Worm (Caenorhabditis elegans) whole organism, L2 larva: ENCODE measurements around the gene cbp-2.

Experiments used
- C34F6.9 ChIP-seq: fragments of 150-350 bp; optimal IDR thresholded peaks from 2 replicates; lab custom pipeline; 2014; ENCODE audit warnings: missing biosample characterization, missing genetic modification characterization
- F13H6.1 ChIP-seq: sonication (generic microtip); optimal IDR thresholded peaks from 2 replicates; lab custom pipeline; 2016; ENCODE audit warnings: missing genetic modification characterization, missing compliant biosample characterization
- R02D3.7 ChIP-seq: fragments of 150-350 bp; optimal IDR thresholded peaks from 2 replicates; lab custom pipeline; 2014; ENCODE audit warnings: missing biosample characterization, missing genetic modification characterization
- Y55F3AM.14 ChIP-seq: fragments of 200-800 bp; sonication (Bioruptor generic); optimal IDR thresholded peaks from 2 replicates; lab custom pipeline; 2018; ENCODE audit warnings: mild to moderate bottlenecking, missing genetic modification characterization, missing compliant biosample characterization
- ZK546.5 ChIP-seq: sonication (generic microtip); optimal IDR thresholded peaks from 2 replicates; lab custom pipeline; 2017; ENCODE audit warnings: missing biosample characterization, missing genetic modification characterization
- aly-2 ChIP-seq: fragments of 150-350 bp; optimal IDR thresholded peaks from 2 replicates; lab custom pipeline; 2014; ENCODE audit warnings: missing biosample characterization, missing genetic modification characterization
- ama-1 ChIP-seq: fragments of 150-350 bp; optimal IDR thresholded peaks from 2 replicates; lab custom pipeline; 2018; ENCODE audit warnings: inconsistent platforms
- blmp-1 ChIP-seq: sonication (generic microtip); optimal IDR thresholded peaks from 2 replicates; lab custom pipeline; 2017; ENCODE audit warnings: missing genetic modification characterization, mild to moderate bottlenecking, missing compliant biosample characterization, antibody characterized with exemption, moderate library complexity; ENCODE audit not compliant: insufficient read depth
- ceh-16 ChIP-seq: fragments of 150-350 bp; optimal IDR thresholded peaks from 2 replicates; lab custom pipeline; 2014; ENCODE audit warnings: missing biosample characterization, missing genetic modification characterization
- ceh-82 ChIP-seq: fragments of 150-350 bp; optimal IDR thresholded peaks from 2 replicates; lab custom pipeline; 2014; ENCODE audit warnings: missing biosample characterization, missing genetic modification characterization
- dmd-4 ChIP-seq: sonication (generic microtip); optimal IDR thresholded peaks from 2 replicates; lab custom pipeline; 2017; ENCODE audit warnings: missing biosample characterization, missing genetic modification characterization
- egl-27 ChIP-seq: sonication (generic microtip); optimal IDR thresholded peaks from 3 replicates; lab custom pipeline; 2017; ENCODE audit warnings: missing biosample characterization, missing genetic modification reagents, missing genetic modification characterization
- elt-1 ChIP-seq: fragments of 150-350 bp; optimal IDR thresholded peaks from 2 replicates; lab custom pipeline; 2014; ENCODE audit warnings: missing biosample characterization, missing genetic modification characterization
- fos-1 ChIP-seq: fragments of 150-350 bp; optimal IDR thresholded peaks from 2 replicates; lab custom pipeline; 2014; ENCODE audit warnings: missing biosample characterization, missing genetic modification characterization
- gmeb-1 ChIP-seq: fragments of 150-350 bp; optimal IDR thresholded peaks from 2 replicates; lab custom pipeline; 2014; ENCODE audit warnings: missing biosample characterization, missing genetic modification characterization
- lin-11 ChIP-seq: fragments of 150-350 bp; sonication (generic microtip); optimal IDR thresholded peaks from 2 replicates; lab custom pipeline; 2014; ENCODE audit warnings: missing biosample characterization, missing genetic modification characterization, inconsistent platforms, mixed read lengths
- lin-39 ChIP-seq: fragments of 150-350 bp; optimal IDR thresholded peaks from 2 replicates; lab custom pipeline; 2014; ENCODE audit warnings: missing biosample characterization, missing genetic modification reagents, missing genetic modification characterization
- lsy-2 ChIP-seq, 2 experiments: fragments of 150-350 bp in 1 of 2; sonication (generic microtip) in 1 of 2; optimal IDR thresholded peaks; 2 replicates each; lab custom pipeline; 2014 to 2017; ENCODE audit warnings: missing biosample characterization in 2 of 2, missing genetic modification characterization in 2 of 2
- mab-5 ChIP-seq: fragments of 150-350 bp; optimal IDR thresholded peaks from 2 replicates; lab custom pipeline; 2014; ENCODE audit warnings: missing biosample characterization, missing genetic modification characterization
- mbf-1 ChIP-seq: sonication (generic microtip); optimal IDR thresholded peaks from 2 replicates; lab custom pipeline; 2017; ENCODE audit warnings: missing biosample characterization, missing genetic modification characterization
- mdl-1 ChIP-seq, 2 experiments: fragments of 150-350 bp in 1 of 2; sonication (generic microtip) in 1 of 2; optimal IDR thresholded peaks; 2 replicates each; lab custom pipeline; 2017; ENCODE audit warnings: missing biosample characterization in 2 of 2, missing genetic modification characterization in 2 of 2
- nhr-10 ChIP-seq: sonication (generic microtip); optimal IDR thresholded peaks from 2 replicates; lab custom pipeline; 2017; ENCODE audit warnings: missing biosample characterization, missing genetic modification characterization
- nhr-12 ChIP-seq: fragments of 150-350 bp; optimal IDR thresholded peaks from 2 replicates; lab custom pipeline; 2014; ENCODE audit warnings: missing biosample characterization, missing genetic modification characterization
- nhr-129 ChIP-seq: fragments of 150-350 bp; optimal IDR thresholded peaks from 2 replicates; lab custom pipeline; 2014; ENCODE audit warnings: missing biosample characterization, missing genetic modification characterization
- nhr-21 ChIP-seq: fragments of 150-350 bp; optimal IDR thresholded peaks from 2 replicates; lab custom pipeline; 2014; ENCODE audit warnings: missing biosample characterization, missing genetic modification characterization
- nhr-23 ChIP-seq: fragments of 150-350 bp; optimal IDR thresholded peaks from 2 replicates; lab custom pipeline; 2014; ENCODE audit warnings: missing biosample characterization, missing genetic modification reagents, missing genetic modification characterization
- nhr-25 ChIP-seq: fragments of 150-350 bp; sonication (generic microtip); optimal IDR thresholded peaks from 3 replicates; lab custom pipeline; 2014; ENCODE audit warnings: missing biosample characterization, missing genetic modification characterization
- nhr-6 ChIP-seq: fragments of 150-350 bp; optimal IDR thresholded peaks from 2 replicates; lab custom pipeline; 2014; ENCODE audit warnings: missing biosample characterization, missing genetic modification characterization
- nhr-77 ChIP-seq: fragments of 150-350 bp; optimal IDR thresholded peaks from 2 replicates; lab custom pipeline; 2014; ENCODE audit warnings: missing biosample characterization, missing genetic modification characterization
- peb-1 ChIP-seq: fragments of 150-350 bp; optimal IDR thresholded peaks from 2 replicates; lab custom pipeline; 2014; ENCODE audit warnings: missing biosample characterization, missing genetic modification characterization
- sem-4 ChIP-seq: fragments of 150-350 bp; optimal IDR thresholded peaks from 2 replicates; lab custom pipeline; 2014; ENCODE audit warnings: missing biosample characterization, missing genetic modification reagents, missing genetic modification characterization
- skn-1 ChIP-seq: sonication (generic microtip); optimal IDR thresholded peaks from 2 replicates; lab custom pipeline; 2017; ENCODE audit warnings: missing biosample characterization, missing genetic modification characterization
- sma-9 ChIP-seq, 2 experiments: fragments of 150-350 bp in 1 of 2; sonication (generic microtip) in 1 of 2; optimal IDR thresholded peaks; 2 replicates each; lab custom pipeline; 2014 to 2016; ENCODE audit warnings: missing genetic modification characterization in 2 of 2, mild to moderate bottlenecking in 1 of 2, missing biosample characterization in 1 of 2, missing compliant biosample characterization in 1 of 2, missing genetic modification reagents in 1 of 2, moderate library complexity in 1 of 2
- unc-39 ChIP-seq: fragments of 150-350 bp; optimal IDR thresholded peaks from 2 replicates; lab custom pipeline; 2014; ENCODE audit warnings: missing biosample characterization, missing genetic modification characterization
- unc-55 ChIP-seq: fragments of 150-350 bp; sonication (generic microtip); optimal IDR thresholded peaks from 3 replicates; lab custom pipeline; 2014; ENCODE audit warnings: missing biosample characterization, missing genetic modification reagents, missing genetic modification characterization
- unc-62 ChIP-seq: fragments of 150-350 bp; optimal IDR thresholded peaks from 2 replicates; lab custom pipeline; 2014; ENCODE audit warnings: missing biosample characterization, missing genetic modification reagents, missing genetic modification characterization
- zag-1 ChIP-seq: fragments of 150-350 bp; optimal IDR thresholded peaks from 2 replicates; lab custom pipeline; 2014; ENCODE audit warnings: missing biosample characterization, missing genetic modification characterization
- ztf-1 ChIP-seq: fragments of 200-800 bp; sonication (Bioruptor generic); conservative IDR thresholded peaks from 2 replicates; pipeline ENCODE4 v1.3.6; 2022; ENCODE audit warnings: missing genetic modification characterization, missing compliant biosample characterization
- ztf-11 ChIP-seq: sonication (generic microtip); optimal IDR thresholded peaks from 2 replicates; lab custom pipeline; 2017; ENCODE audit warnings: missing biosample characterization, missing genetic modification characterization

Gene cbp-2

DNA sequence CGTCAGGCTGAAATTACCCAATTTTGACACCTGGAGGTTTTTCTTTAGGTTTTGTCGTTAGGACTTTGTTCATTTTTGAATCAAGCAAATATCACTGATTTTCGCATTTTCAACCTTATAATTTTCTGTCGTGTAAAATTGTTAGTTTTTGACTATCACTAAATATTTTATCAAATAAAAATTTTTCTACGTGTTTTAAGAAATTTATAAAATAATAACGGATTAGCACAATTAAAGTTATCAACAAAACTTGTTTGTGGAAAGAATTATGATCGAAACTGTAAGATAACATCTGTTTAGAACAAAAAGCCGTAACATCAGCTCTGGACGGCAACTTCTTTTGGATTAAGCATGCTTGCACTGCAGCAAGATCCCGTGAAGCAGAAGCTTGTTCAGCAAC is at the start of gene cbp-2:
Gene cbp-2, plus strand, starts transcription at position 301 of the 400 bp plus-strand sequence.
- TF ChIP-seq nhr-21 (tag; lab: Kevin White, UChicago) (no peak), skn-1 (tag; lab: Kevin White, UChicago) (no peak), elt-1 (tag; lab: Kevin White, UChicago) (no peak), ztf-1 (GFP tag; lab: Robert Waterston, UW) (no peak), nhr-12 (tag; lab: Kevin White, UChicago) (no peak), unc-39 (tag; lab: Kevin White, UChicago) (no peak), ztf-11 (no peak), nhr-6 (tag; lab: Kevin White, UChicago) (no peak), sem-4 (tag; lab: Kevin White, UChicago) (no peak), dmd-4 (tag; lab: Kevin White, UChicago) (no peak), gmeb-1 (tag; lab: Kevin White, UChicago) (no peak), Y55F3AM.14 (GFP tag; lab: Kevin White, UChicago) (no peak), ceh-82 (no peak), aly-2 (tag; lab: Kevin White, UChicago) (no peak), lsy-2 (tag; optimal IDR thresholded peaks at IDR 0.05; lab: Kevin White, UChicago) (no peak), blmp-1 (tag; lab: Kevin White, UChicago) (no peak), ceh-16 (no peak), mbf-1 (tag; lab: Kevin White, UChicago) (no peak), fos-1 (tag; lab: Kevin White, UChicago) (no peak), zag-1 (tag; lab: Kevin White, UChicago) (no peak)

DNA sequence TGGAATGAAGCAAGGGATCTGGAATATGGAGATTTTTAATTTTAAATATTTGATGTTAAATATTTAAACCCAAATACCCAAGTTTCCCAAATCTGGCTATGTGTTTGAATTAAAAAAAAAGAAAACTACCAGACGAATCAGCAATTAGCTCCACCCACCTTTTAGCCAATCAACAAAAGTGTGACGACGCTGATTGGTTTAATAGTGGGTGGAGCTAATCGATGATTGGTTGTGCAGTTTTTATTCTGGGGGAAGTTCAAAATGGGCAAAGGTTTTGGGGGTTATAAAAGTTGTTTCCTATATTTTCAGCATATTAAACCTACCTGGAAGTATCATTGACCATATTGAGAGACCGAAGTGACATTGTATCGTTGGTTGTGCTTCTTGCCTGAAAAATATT is 48.5 kb upstream of the cbp-2 start:
- TF ChIP-seq nhr-12 (tag; lab: Kevin White, UChicago) = no peak
- no peak for TF ChIP-seq unc-62 (GFP tag; lab: Kevin White, UChicago)
- no peak for TF ChIP-seq unc-55
- TF ChIP-seq aly-2 (tag; lab: Kevin White, UChicago) = no peak
- no peak for TF ChIP-seq nhr-21 (tag; lab: Kevin White, UChicago)
- TF ChIP-seq ztf-1 (GFP tag; lab: Robert Waterston, UW) = no peak
- no peak for TF ChIP-seq lin-11 (tag; lab: Kevin White, UChicago)
- no peak for TF ChIP-seq C34F6.9 (tag; lab: Kevin White, UChicago)
- TF ChIP-seq mab-5 (tag; lab: Kevin White, UChicago) = no peak
- no peak for TF ChIP-seq nhr-23 (tag; lab: Kevin White, UChicago)

DNA sequence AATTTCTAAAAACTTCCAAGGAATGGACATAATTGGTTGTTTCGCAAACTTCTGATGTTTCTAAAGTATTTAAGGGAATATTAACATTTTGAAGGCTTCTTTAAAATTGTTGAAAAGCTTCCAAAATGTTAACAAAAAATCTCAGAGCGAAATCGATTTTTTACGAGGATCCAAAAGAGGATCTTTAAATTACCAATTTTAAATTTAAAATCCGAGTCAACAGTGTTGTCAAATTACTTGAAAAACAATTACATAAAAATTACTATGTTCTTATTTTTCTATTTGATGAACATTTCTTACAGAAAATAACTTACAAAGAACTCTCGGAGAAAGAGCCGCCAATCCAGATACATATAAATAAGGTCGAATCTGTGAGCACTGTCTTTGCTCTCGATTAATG is 46.0 kb upstream of the cbp-2 start, which contains the start of gene ZK757.10:
Gene ZK757.10, plus strand, starts transcription at position 301 of the 400 bp plus-strand sequence.
- TF ChIP-seq blmp-1 (tag; lab: Kevin White, UChicago) = no peak
- TF ChIP-seq ceh-82 = no peak
- no peak for TF ChIP-seq mdl-1 (tag; optimal IDR thresholded peaks at IDR 0.05; lab: Kevin White, UChicago)
- no peak for TF ChIP-seq peb-1 (tag; lab: Kevin White, UChicago)
- no peak for TF ChIP-seq ztf-1 (GFP tag; lab: Robert Waterston, UW)
- no peak for TF ChIP-seq nhr-10 (tag; lab: Kevin White, UChicago)
- no peak for TF ChIP-seq ZK546.5 (tag; lab: Kevin White, UChicago)
- TF ChIP-seq egl-27 (tag; lab: Kevin White, UChicago) = no peak
- no peak for TF ChIP-seq elt-1 (tag; lab: Kevin White, UChicago)
- no peak for TF ChIP-seq skn-1 (tag; lab: Kevin White, UChicago)
- TF ChIP-seq lin-11 (tag; lab: Kevin White, UChicago) = no peak
- TF ChIP-seq F13H6.1 = no peak
- TF ChIP-seq nhr-25 = no peak
- no peak for TF ChIP-seq nhr-12 (tag; lab: Kevin White, UChicago)
- TF ChIP-seq lin-39 (tag; lab: Kevin White, UChicago) = no peak
- no peak for TF ChIP-seq R02D3.7 (tag; lab: Kevin White, UChicago)
- no peak for TF ChIP-seq zag-1 (tag; lab: Kevin White, UChicago)

DNA sequence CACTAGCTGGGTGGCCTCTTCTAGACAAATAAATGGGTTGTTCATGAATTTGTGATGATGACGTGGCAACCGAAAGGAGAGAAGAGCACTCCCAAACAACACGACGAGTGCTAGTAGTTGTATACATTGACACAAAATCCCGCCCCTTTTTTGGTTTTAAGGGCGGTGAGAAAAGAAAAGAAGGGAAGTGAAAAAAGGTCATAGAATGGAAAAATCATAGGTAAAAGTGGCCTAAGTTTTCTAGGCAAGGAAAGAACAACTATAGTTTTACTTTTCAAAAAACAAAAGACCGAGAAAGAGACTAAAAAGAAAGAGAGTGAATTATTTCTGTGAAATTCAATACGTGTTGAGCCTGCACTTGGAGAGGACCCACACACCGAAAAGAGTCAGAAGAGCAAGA is 44.1 kb upstream of the cbp-2 start, which contains the start of gene ZK757.2:
Gene ZK757.2, minus strand, starts transcription at position 101 of the 400 bp plus-strand sequence.
- TF ChIP-seq ceh-16 (no peak), unc-55 (no peak), dmd-4 (tag; lab: Kevin White, UChicago) (no peak), ama-1 (no peak), Y55F3AM.14 (GFP tag; lab: Kevin White, UChicago) (no peak), nhr-6 (tag; lab: Kevin White, UChicago) (no peak), nhr-77 (tag; lab: Kevin White, UChicago) (no peak), lsy-2 (tag; optimal IDR thresholded peaks at IDR 0.05; lab: Kevin White, UChicago) (no peak), C34F6.9 (tag; lab: Kevin White, UChicago) (no peak), aly-2 (tag; lab: Kevin White, UChicago) (no peak), sma-9 (GFP tag; optimal IDR thresholded peaks at IDR 0.05; lab: Kevin White, UChicago) (no peak), sma-9 (tag; optimal IDR thresholded peaks at IDR 0.05; lab: Kevin White, UChicago) (no peak), zag-1 (tag; lab: Kevin White, UChicago) (no peak), skn-1 (tag; lab: Kevin White, UChicago) (no peak), ztf-11 (no peak), mab-5 (tag; lab: Kevin White, UChicago) (no peak), egl-27 (tag; lab: Kevin White, UChicago) (no peak), nhr-129 (tag; lab: Kevin White, UChicago) (no peak), lin-39 (tag; lab: Kevin White, UChicago) (no peak)
